Fruit fly (Drosophila melanogaster): ENCODE measurements around the gene CG42780.

Gene CG42780

DNA sequence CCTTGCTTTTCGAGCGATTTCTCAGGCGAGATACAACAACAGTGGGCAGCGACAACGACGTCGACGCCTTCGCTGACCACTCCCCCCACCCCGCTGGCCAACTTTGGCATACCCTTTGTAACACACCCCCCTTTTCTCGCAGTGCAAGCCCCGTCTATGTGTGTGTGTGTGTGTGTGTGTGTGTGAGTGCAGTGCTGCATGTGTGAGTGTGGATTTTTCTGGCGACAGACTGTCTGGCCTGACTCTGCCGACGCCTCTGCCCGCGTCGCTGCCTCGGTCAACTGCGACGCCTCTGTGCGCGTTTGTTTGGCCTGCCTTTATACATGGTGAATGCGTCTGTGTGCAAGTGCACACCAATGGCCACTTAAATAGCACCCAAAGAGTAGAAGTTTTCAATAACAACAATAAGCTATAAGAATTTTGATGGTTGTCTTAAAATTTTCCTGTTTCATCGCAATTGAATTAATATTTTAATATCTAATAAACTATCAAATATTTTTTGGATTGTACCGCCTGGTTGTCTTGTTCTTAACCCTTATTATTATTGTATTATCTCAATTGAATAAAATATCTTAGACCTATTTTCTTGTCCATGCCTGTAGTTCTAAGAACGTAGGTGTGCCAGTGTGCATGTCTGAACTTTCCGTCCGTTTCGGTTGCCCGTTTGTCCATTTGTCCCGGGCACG is 38.0 kb downstream of the CG42780 start:
- TF ChIP-seq CG6854 (GFP tag; optimal IDR thresholded peaks at IDR 0.05) (peak; percentile 81), Gug (GFP tag; IDR thresholded peaks at IDR 0.05) (no peak; the same call in 3 of the 4 replicates), Awh (GFP tag; IDR thresholded peaks at IDR 0.05) (peak; percentile 85), CG2116 (GFP tag; optimal IDR thresholded peaks at IDR 0.05) (peak; percentile 57), CG8478 (optimal IDR thresholded peaks at IDR 0.05) (peak; percentile 61), mam (GFP tag; optimal IDR thresholded peaks at IDR 0.05) (no peak), danr (GFP tag; IDR thresholded peaks at IDR 0.05) (peak; percentile 40; the same call in 1 of the 2 replicates), CG11247 (GFP tag; IDR thresholded peaks at IDR 0.05) (no peak), Asciz (GFP tag; optimal IDR thresholded peaks at IDR 0.05) (peak; percentile 96), dimm (GFP tag; IDR thresholded peaks at IDR 0.05) (peak; percentile 41; the same call in 1 of the 2 replicates), CG2202 (tag; optimal IDR thresholded peaks at IDR 0.05) (peak; percentile 90), cwo (GFP tag; optimal IDR thresholded peaks at IDR 0.05) (peak; percentile 74), CG17361 (GFP tag; IDR thresholded peaks at IDR 0.05) (peak; percentile 86), CG18476 (GFP tag; optimal IDR thresholded peaks at IDR 0.05) (peak; percentile 73), Camta (GFP tag; optimal IDR thresholded peaks at IDR 0.05) (no peak), vvl (GFP tag; IDR thresholded peaks at IDR 0.05) (peak; percentile 89), kah (GFP tag; optimal IDR thresholded peaks at IDR 0.05) (peak; percentile 90), D (optimal IDR thresholded peaks at IDR 0.05) (no peak), D (GFP tag; optimal IDR thresholded peaks at IDR 0.05) (peak; percentile 95), Rfx (GFP tag; IDR thresholded peaks at IDR 0.05) (no peak; the same call in none of the 2 replicates), CG30431 (GFP tag; optimal IDR thresholded peaks at IDR 0.05) (peak; percentile 81), Doc2 (GFP tag; IDR thresholded peaks at IDR 0.05) (0 out of 2 replicates have a peak, but pooled peaks have one; percentile 34), lab (GFP tag; optimal IDR thresholded peaks at IDR 0.05) (peak; percentile 87), CG18619 (GFP tag; optimal IDR thresholded peaks at IDR 0.05) (peak; percentile 81), lola (GFP tag; optimal IDR thresholded peaks at IDR 0.05) (peak in 1 of 3 experiments; percentile 97), Hr39 (optimal IDR thresholded peaks at IDR 0.05) (no peak), fu2 (GFP tag; optimal IDR thresholded peaks at IDR 0.05) (no peak), Hmx (GFP tag; optimal IDR thresholded peaks at IDR 0.05) (no peak), ac (GFP tag; optimal IDR thresholded peaks at IDR 0.05) (peak; percentile 88), ap (GFP tag; IDR thresholded peaks at IDR 0.05) (peak; percentile 84), Ada2b (GFP tag; IDR thresholded peaks at IDR 0.05) (peak; percentile 77), CG12769 (tag; optimal IDR thresholded peaks at IDR 0.05) (peak; percentile 7), CG14441 (GFP tag; IDR thresholded peaks at IDR 0.05) (peak; percentile 68; the same call in 1 of the 2 replicates), CG33557 (GFP tag; optimal IDR thresholded peaks at IDR 0.05) (peak; percentile 96), CG10274 (GFP tag; optimal IDR thresholded peaks at IDR 0.05) (peak; percentile 55), ham (GFP tag; IDR thresholded peaks at IDR 0.05) (no peak), zen2 (GFP tag; IDR thresholded peaks at IDR 0.05; ENCODE audit: partially characterized antibody) (no peak), dm (GFP tag; optimal IDR thresholded peaks at IDR 0.05) (no peak), CG10462 (GFP tag; optimal IDR thresholded peaks at IDR 0.05) (peak; percentile 52), Hand (GFP tag; optimal IDR thresholded peaks at IDR 0.05) (peak; percentile 63), CG31365 (tag; optimal IDR thresholded peaks at IDR 0.05) (peak; percentile 48), Meics (GFP tag; optimal IDR thresholded peaks at IDR 0.05) (peak; percentile 81), fd64A (GFP tag; optimal IDR thresholded peaks at IDR 0.05) (peak; percentile 79), ATbp (GFP tag; optimal IDR thresholded peaks at IDR 0.05) (peak; percentile 94), sens (GFP tag) (peak; percentile 94), CG7357 (GFP tag; IDR thresholded peaks at IDR 0.05) (peak; percentile 47; the same call in 1 of the 3 replicates), chif (GFP tag; optimal IDR thresholded peaks at IDR 0.05) (peak; percentile 2 to 56), CG17186 (GFP tag; optimal IDR thresholded peaks at IDR 0.05) (peak; percentile 23), gce (GFP tag; IDR thresholded peaks at IDR 0.05) (peak; percentile 71; the same call in 2 of the 3 replicates), CG10543 (GFP tag; optimal IDR thresholded peaks at IDR 0.05) (peak; percentile 80)
